Worm (Caenorhabditis elegans) whole organism, young adult: ENCODE data around the gene H06I04.6.

ENCODE experiments used
- B0019.2 ChIP-seq: fragments of 200-800 bp; sonication (Bioruptor generic); conservative IDR thresholded peaks from 2 replicates; pipeline ENCODE4 v1.3.6; 2022; ENCODE audit warnings: missing genetic modification reagents, missing genetic modification characterization, missing compliant biosample characterization
- B0035.1 ChIP-seq: sonication (generic microtip); optimal IDR thresholded peaks from 2 replicates; lab custom pipeline; 2016; ENCODE audit warnings: missing genetic modification characterization, mild to moderate bottlenecking, missing compliant biosample characterization, missing genotype, missing genetic modification reagents
- F10E7.11 ChIP-seq: sonication (generic microtip); optimal IDR thresholded peaks from 2 replicates; lab custom pipeline; 2017; ENCODE audit warnings: mild to moderate bottlenecking, missing genetic modification characterization, moderate library complexity, missing compliant biosample characterization
- F37B4.10 ChIP-seq: fragments of 200-800 bp; sonication (Bioruptor generic); IDR thresholded peaks from 2 replicates; pipeline ENCODE4 v1.3.6; 2022; ENCODE audit warnings: missing genetic modification characterization, missing compliant biosample characterization
- F39B2.1 ChIP-seq: fragments of 200-800 bp; sonication (Bioruptor generic); IDR thresholded peaks from 2 replicates; pipeline ENCODE4 v1.3.6; 2022; ENCODE audit warnings: missing genetic modification reagents, missing genetic modification characterization, missing compliant biosample characterization
- F49E8.2 ChIP-seq: sonication (generic microtip); optimal IDR thresholded peaks from 3 replicates; lab custom pipeline; 2017; ENCODE audit warnings: missing genetic modification characterization, mild to moderate bottlenecking, missing compliant biosample characterization, antibody characterized with exemption, moderate library complexity; ENCODE audit not compliant: insufficient read depth
- F52B5.7 ChIP-seq: sonication (generic microtip); optimal IDR thresholded peaks from 2 replicates; lab custom pipeline; 2016; ENCODE audit warnings: mild to moderate bottlenecking, missing genetic modification characterization, missing compliant biosample characterization
- T07F8.4 ChIP-seq: sonication (generic microtip); optimal IDR thresholded peaks from 2 replicates; lab custom pipeline; 2016; ENCODE audit warnings: mild to moderate bottlenecking, missing genetic modification characterization, moderate library complexity, missing compliant biosample characterization
- Y56A3A.18 ChIP-seq: fragments of 200-800 bp; sonication (Bioruptor generic); IDR thresholded peaks from 2 replicates; pipeline ENCODE4 v1.3.6; 2022; ENCODE audit warnings: missing genetic modification reagents, missing genetic modification characterization, missing compliant biosample characterization
- Y95B8A.8 ChIP-seq: fragments of 200-800 bp; sonication (Bioruptor generic); IDR thresholded peaks from 2 replicates; pipeline ENCODE4 v1.3.6; 2022; ENCODE audit warnings: missing genetic modification reagents, missing genetic modification characterization, missing compliant biosample characterization
- akir-1 ChIP-seq: fragments of 200-800 bp; sonication (Bioruptor generic); optimal IDR thresholded peaks from 2 replicates; lab custom pipeline; 2018; ENCODE audit warnings: mild to moderate bottlenecking, missing genetic modification characterization, moderate library complexity, missing compliant biosample characterization
- ama-1 ChIP-seq, 3 experiments: fragments of 150-350 bp in 1 of 3; sonication (generic microtip) in 2 of 3; optimal IDR thresholded peaks; 2 replicates each; lab custom pipeline; 2014 to 2018; ENCODE audit warnings: missing biosample characterization in 2 of 3, missing genetic modification characterization in 2 of 3, missing genetic modification reagents in 2 of 3
- aptf-2 ChIP-seq: fragments of 200-800 bp; sonication (Bioruptor generic); conservative IDR thresholded peaks from 2 replicates; pipeline ENCODE4 v1.3.6; 2022; ENCODE audit warnings: missing genetic modification reagents, missing genetic modification characterization, missing compliant biosample characterization
- attf-5 ChIP-seq: fragments of 200-800 bp; sonication (Bioruptor generic); optimal IDR thresholded peaks from 2 replicates; lab custom pipeline; 2018; ENCODE audit warnings: mild to moderate bottlenecking, missing genetic modification characterization, missing compliant biosample characterization
- cebp-1 ChIP-seq, 2 experiments: fragments of 200-800 bp in 1 of 2; sonication (Bioruptor generic) in 1 of 2; sonication (generic microtip) in 1 of 2; IDR thresholded peaks in 1 of 2; optimal IDR thresholded peaks in 1 of 2; 2 replicates each; pipeline versions ENCODE4 v1.3.6 to Lab custom; 2017 to 2022; ENCODE audit warnings: missing compliant biosample characterization in 2 of 2, missing genetic modification characterization in 2 of 2, mild to moderate bottlenecking in 1 of 2, missing genetic modification reagents in 1 of 2, moderate library complexity in 1 of 2
- ceh-100 ChIP-seq: fragments of 200-800 bp; sonication (Bioruptor generic); IDR thresholded peaks from 2 replicates; pipeline ENCODE4 v1.3.6; 2022; ENCODE audit warnings: missing genetic modification reagents, missing genetic modification characterization, missing compliant biosample characterization
- ceh-40 ChIP-seq: fragments of 200-800 bp; sonication (Bioruptor generic); IDR thresholded peaks from 2 replicates; pipeline ENCODE4 v1.3.6; 2022; ENCODE audit warnings: missing genetic modification characterization, missing compliant biosample characterization
- dpl-1 ChIP-seq: fragments of 150-350 bp; optimal IDR thresholded peaks from 2 replicates; lab custom pipeline; 2014; ENCODE audit warnings: missing biosample characterization, missing genetic modification reagents, missing genetic modification characterization
- efl-1 ChIP-seq: fragments of 150-350 bp; optimal IDR thresholded peaks from 2 replicates; lab custom pipeline; 2014; ENCODE audit warnings: missing biosample characterization, missing genetic modification reagents, missing genetic modification characterization
- ets-4 ChIP-seq: fragments of 200-800 bp; sonication (Bioruptor generic); optimal IDR thresholded peaks from 2 replicates; lab custom pipeline; 2018; ENCODE audit warnings: mild to moderate bottlenecking, missing genetic modification characterization, missing compliant biosample characterization
- fkh-3 ChIP-seq: sonication (generic microtip); optimal IDR thresholded peaks from 2 replicates; lab custom pipeline; 2016; ENCODE audit warnings: mild to moderate bottlenecking, missing genetic modification characterization, missing compliant biosample characterization
- him-1 ChIP-seq: sonication (generic microtip); optimal IDR thresholded peaks from 2 replicates; lab custom pipeline; 2016; ENCODE audit warnings: missing genotype, missing genetic modification reagents, missing genetic modification characterization, missing compliant biosample characterization
- hmg-1.2 ChIP-seq: fragments of 200-800 bp; sonication (Bioruptor generic); IDR thresholded peaks from 2 replicates; pipeline ENCODE4 v1.3.6; 2022; ENCODE audit warnings: missing genetic modification reagents, missing genetic modification characterization, missing compliant biosample characterization
- hmg-20 ChIP-seq: fragments of 200-800 bp; sonication (Bioruptor generic); IDR thresholded peaks from 2 replicates; pipeline ENCODE4 v1.3.6; 2022; ENCODE audit warnings: missing genetic modification reagents, missing genetic modification characterization, missing compliant biosample characterization
- lag-1 ChIP-seq: fragments of 200-800 bp; sonication (Bioruptor generic); IDR thresholded peaks from 2 replicates; pipeline ENCODE4 v1.3.6; 2022; ENCODE audit warnings: missing genetic modification reagents, missing genetic modification characterization, missing compliant biosample characterization
- let-607 ChIP-seq, 2 experiments: fragments of 200-800 bp in 1 of 2; sonication (Bioruptor generic) in 1 of 2; sonication (generic microtip) in 1 of 2; optimal IDR thresholded peaks; 2 replicates each; lab custom pipeline; 2016 to 2018; ENCODE audit warnings: mild to moderate bottlenecking in 2 of 2, missing compliant biosample characterization in 2 of 2, missing genetic modification characterization in 2 of 2, moderate library complexity in 2 of 2, missing genotype in 1 of 2
- lin-40 ChIP-seq: sonication (generic microtip); optimal IDR thresholded peaks from 2 replicates; lab custom pipeline; 2016; ENCODE audit warnings: missing genetic modification characterization, mild to moderate bottlenecking, missing compliant biosample characterization, missing genotype, missing genetic modification reagents
- mcd-1 ChIP-seq: fragments of 200-800 bp; sonication (Bioruptor generic); IDR thresholded peaks from 2 replicates; pipeline ENCODE4 v1.3.6; 2022; ENCODE audit warnings: missing genetic modification reagents, missing genetic modification characterization, missing compliant biosample characterization
- nfya-1 ChIP-seq: sonication (generic microtip); optimal IDR thresholded peaks from 2 replicates; lab custom pipeline; 2017; ENCODE audit warnings: antibody characterized with exemption, missing compliant biosample characterization, missing genetic modification characterization, borderline replicate concordance; ENCODE audit not compliant: insufficient read depth
- nfya-2 ChIP-seq: fragments of 200-800 bp; sonication (Bioruptor generic); IDR thresholded peaks from 2 replicates; pipeline ENCODE4 v1.3.6; 2022; ENCODE audit warnings: missing genetic modification reagents, missing genetic modification characterization, missing compliant biosample characterization
- nfyb-1 ChIP-seq: fragments of 200-800 bp; sonication (Bioruptor generic); IDR thresholded peaks from 2 replicates; pipeline ENCODE4 v1.3.6; 2022; ENCODE audit warnings: missing genetic modification reagents, missing genetic modification characterization, missing compliant biosample characterization
- snpc-4 ChIP-seq, 5 experiments: fragments of 150-350 bp in 1 of 5; sonication (generic microtip) in 4 of 5; optimal IDR thresholded peaks; 2 replicates each; lab custom pipeline; 2014 to 2018; ENCODE audit warnings: missing genetic modification characterization in 5 of 5, missing biosample characterization in 3 of 5, antibody characterized with exemption in 2 of 5, mild to moderate bottlenecking in 2 of 5, missing compliant biosample characterization in 2 of 5, missing genotype in 2 of 5, moderate library complexity in 2 of 5, missing genetic modification reagents in 1 of 5

H06I04.6 gene

DNA sequence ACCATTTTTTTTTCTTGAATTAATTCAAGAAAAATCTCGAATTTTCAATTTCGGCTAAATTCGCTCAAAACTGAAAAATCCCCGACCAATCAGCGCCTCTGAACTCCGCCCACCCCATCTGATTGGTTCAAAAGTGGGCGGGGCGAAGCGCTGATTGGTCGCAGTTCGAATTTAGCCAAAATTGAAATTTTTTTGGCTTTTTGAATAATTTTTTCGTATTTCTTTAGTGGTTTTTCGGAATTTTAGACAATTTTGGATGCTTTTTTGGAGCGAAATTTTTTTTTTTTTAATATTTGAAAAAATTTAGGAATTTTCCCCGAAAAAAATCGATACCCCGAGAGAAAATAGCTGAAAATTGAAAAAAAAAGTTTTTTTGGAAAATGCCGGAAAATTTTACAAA is 30.2 kb downstream of the H06I04.6 start:
- no peak for TF ChIP-seq dpl-1
- TF ChIP-seq nfya-2 (GFP tag; lab: Robert Waterston, UW), result no peak
- no peak for TF ChIP-seq akir-1 (GFP tag; lab: Kevin White, UChicago)
- no peak for TF ChIP-seq aptf-2 (GFP tag; lab: Robert Waterston, UW)
- no peak for TF ChIP-seq hmg-1.2 (GFP tag; lab: Robert Waterston, UW)
- TF ChIP-seq Y95B8A.8 (GFP tag; lab: Robert Waterston, UW), result no peak
- TF ChIP-seq nfya-1 (tag; lab: Kevin White, UChicago), result no peak
- TF ChIP-seq ama-1 (optimal IDR thresholded peaks at IDR 0.05; lab: Kevin White, UChicago), result no peak
- TF ChIP-seq ama-1 (GFP tag; optimal IDR thresholded peaks at IDR 0.05; lab: Kevin White, UChicago), result no peak
- TF ChIP-seq ets-4 (GFP tag; lab: Kevin White, UChicago), result no peak
- no peak for TF ChIP-seq B0035.1 (tag; lab: Kevin White, UChicago)
- TF ChIP-seq F49E8.2 (tag; lab: Kevin White, UChicago), result no peak
- TF ChIP-seq hmg-20 (GFP tag; lab: Robert Waterston, UW), result no peak
- no peak for TF ChIP-seq mcd-1 (GFP tag; lab: Robert Waterston, UW)
- no peak for TF ChIP-seq him-1 (tag; lab: Kevin White, UChicago)
- no peak for TF ChIP-seq ceh-100

DNA sequence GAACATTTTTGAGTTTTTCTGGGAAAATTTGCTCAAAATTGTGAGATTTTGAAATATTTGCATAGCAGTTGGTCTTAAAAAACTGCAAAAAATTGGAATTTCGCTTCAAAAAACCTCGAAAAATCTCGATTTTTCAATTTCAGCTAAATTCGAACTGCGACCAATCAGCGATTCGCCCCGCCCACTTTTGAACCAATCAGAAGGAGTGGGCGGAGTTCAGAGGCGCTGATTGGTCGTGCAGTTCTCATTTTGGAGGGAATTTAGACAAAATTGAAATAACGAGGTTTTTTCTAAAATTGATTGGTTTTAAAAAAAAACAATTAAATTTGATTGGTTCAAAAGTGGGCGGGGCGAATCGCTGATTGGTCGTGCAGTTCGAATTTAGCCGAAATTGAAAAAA is 30.6 kb downstream of the H06I04.6 start:
- TF ChIP-seq nfyb-1 (GFP tag; lab: Robert Waterston, UW) (0 out of 2 replicates have a peak, but pooled peaks have one; percentile 64), lag-1 (GFP tag; lab: Robert Waterston, UW) (no peak)

DNA sequence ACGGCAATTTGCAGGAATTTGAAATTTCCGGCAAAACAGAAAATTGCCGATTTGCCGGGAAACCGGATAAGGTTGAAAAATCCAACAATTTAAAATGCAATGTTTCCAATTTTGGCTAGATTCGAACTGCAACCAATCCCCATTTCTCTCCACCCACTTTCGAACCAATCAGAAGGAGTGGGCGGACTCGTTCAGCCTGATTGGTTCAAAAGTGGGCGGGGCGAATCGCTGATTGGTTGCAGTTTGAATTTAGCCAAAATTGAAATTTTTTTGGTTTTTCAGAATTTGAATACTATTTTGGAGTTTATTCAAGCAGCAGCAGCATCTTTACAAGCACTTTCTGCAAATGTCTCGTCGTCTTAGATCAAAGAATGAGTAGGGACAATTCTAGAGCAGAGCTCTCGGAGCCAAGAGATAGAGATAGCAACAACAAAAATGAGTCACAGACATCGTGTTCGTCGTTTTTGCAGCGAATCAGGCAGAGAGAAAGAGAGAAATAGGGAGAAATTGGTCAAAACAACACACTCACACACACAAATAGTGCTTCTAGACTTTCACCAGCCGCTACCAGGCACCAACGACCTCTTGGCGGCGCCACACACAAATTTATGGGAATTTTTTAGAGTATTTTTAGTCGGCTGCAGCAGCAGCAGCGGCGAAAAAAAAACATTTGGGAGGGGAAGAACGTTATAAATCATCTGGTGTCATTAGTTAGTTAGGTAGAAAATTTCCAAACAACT is 33.0 kb downstream of the H06I04.6 start:
- no peak for TF ChIP-seq let-607 (tag; optimal IDR thresholded peaks at IDR 0.05; lab: Kevin White, UChicago)
- TF ChIP-seq nfyb-1 (GFP tag; lab: Robert Waterston, UW), result peak; percentile 63

DNA sequence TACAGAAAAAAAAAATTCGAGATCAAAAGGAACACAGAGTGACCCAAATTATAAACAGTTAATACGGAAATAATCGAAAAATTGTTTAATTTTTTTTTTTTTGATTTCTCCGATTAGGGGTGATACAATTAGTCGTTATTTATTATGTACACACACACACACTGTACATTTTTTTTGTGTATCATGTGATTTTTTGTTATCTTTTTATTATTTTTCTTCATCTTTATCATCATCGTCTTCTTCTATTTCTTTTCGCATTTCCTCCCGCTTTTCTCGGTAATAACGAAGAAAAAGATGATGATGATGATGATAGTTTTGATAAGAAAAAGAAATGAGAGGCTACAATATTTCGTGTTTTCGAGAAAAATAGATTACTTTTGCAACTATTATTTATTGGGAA is 34.3 kb downstream of the H06I04.6 start:
- peak; percentile 1 for TF ChIP-seq lin-40 (tag; lab: Kevin White, UChicago)
- no peak for TF ChIP-seq lag-1 (GFP tag; lab: Robert Waterston, UW)

DNA sequence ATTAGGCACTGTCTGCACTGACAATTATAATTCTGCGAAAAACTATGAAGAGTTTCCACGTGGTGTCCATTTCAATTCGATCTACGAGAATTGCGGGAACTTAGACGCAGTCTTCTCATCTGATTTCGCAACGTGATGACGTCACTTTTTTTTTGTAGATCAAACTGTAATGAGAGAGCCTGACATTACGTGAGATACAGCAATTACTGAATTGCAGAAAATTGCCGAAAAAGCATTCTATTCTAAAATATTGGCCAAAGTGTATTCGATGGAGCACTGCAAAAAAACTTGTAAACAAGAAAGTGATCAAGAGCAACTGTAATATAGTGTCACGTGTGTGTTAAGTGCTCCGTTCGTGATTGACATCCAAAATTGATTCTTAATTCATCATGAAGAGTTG is 37.5 kb downstream of the H06I04.6 start:
- TF ChIP-seq cebp-1 (GFP tag; IDR thresholded peaks at IDR 0.05; lab: Robert Waterston, UW) (no peak), cebp-1 (tag; optimal IDR thresholded peaks at IDR 0.05; lab: Kevin White, UChicago) (peak; percentile 32), ceh-40 (no peak), Y56A3A.18 (GFP tag; lab: Robert Waterston, UW) (no peak), snpc-4 (GFP tag; optimal IDR thresholded peaks at IDR 0.05; lab: Kevin White, UChicago) (no peak), snpc-4 (tag; optimal IDR thresholded peaks at IDR 0.05; lab: Kevin White, UChicago) (no peak), attf-5 (GFP tag; lab: Kevin White, UChicago) (no peak)

DNA sequence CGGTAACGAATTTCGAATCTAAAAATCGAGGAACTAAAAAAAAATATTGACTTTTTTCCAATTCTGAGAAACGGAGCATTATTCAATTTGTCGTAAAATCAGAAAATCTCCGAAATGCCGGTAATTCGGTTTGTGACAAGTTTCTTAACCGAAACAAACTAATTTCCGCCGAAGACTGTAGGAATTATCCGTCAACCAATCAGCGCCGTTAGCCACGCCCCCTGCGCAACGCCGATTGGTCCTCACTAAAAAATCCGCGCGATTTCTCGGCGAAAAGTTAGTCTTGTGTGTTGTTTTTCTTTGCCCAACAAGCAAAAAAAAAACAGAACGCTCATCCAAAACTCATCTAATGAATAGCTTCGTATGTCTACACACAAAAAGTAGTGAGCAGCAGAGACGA is 44.1 kb downstream of the H06I04.6 start:
- TF ChIP-seq fkh-3 (no peak), B0019.2 (GFP tag; lab: Robert Waterston, UW) (no peak), F10E7.11 (tag; lab: Kevin White, UChicago) (no peak), ceh-40 (no peak), F39B2.1 (GFP tag; lab: Robert Waterston, UW) (no peak), efl-1 (GFP tag; lab: Kevin White, UChicago) (no peak), ceh-100 (no peak), T07F8.4 (no peak), F52B5.7 (tag; lab: Kevin White, UChicago) (no peak), lag-1 (GFP tag; lab: Robert Waterston, UW) (no peak), him-1 (tag; lab: Kevin White, UChicago) (no peak), F37B4.10 (GFP tag; lab: Robert Waterston, UW) (no peak)
- TF ChIP-seq, all 124 proteins: peak for 0
